Worm (Caenorhabditis elegans): ENCODE measurements around the gene ZC373.3.

ZC373.3 gene

DNA sequence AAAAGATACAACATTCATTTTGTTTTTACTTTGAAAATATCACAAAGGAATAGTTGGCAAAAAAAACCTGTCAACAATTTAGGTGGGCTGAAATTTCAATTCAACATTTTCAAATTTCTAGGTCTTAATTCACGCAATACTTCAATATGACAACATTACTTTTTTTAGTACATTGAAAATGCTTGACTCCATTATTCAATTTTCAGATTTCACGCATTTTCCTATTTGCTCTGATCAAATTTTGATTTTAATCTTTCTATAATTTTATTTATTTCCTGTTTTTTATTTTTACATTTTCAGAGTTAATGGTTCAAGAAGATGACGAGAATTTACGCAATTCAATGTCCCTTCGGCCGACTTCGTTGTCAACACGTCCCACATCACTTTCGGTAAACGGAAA, 32.8 kb upstream of the ZC373.3 start, which contains the start of gene mkk-4:
TSS of gene mkk-4 (plus strand) at position 301 of the 400 bp plus-strand sequence.
- TF ChIP-seq alr-1 (tag; optimal IDR thresholded peaks at IDR 0.05) (no peak), ZK546.5 (tag; optimal IDR thresholded peaks at IDR 0.05) (no peak), nhr-25 (tag; optimal IDR thresholded peaks at IDR 0.05) (no peak), egl-27 (tag; optimal IDR thresholded peaks at IDR 0.05) (no peak), nhr-21 (tag; optimal IDR thresholded peaks at IDR 0.05) (no peak)

DNA sequence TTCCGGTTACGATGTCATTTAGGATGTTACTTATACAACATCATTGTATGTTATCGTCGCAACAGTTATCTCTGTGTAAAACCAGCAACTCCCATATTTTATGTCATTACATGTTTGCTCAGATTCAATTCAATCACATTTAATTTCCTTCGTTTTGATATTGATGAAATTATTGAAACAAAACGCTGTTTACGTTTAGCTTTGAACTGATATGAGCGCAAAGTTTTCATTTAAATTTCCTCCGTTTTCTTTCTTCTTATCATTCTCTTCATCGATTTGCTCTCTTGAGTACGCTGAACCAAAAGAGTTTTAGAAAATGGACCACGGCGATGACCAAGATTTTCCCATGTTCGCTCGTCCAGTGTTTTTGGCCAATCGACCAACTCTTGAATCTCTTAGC, 29.5 kb upstream of the ZC373.3 start, which contains the start of gene sek-6:
TSS of gene sek-6 (plus strand) at position 315 of the 400 bp plus-strand sequence.
- TF ChIP-seq nhr-21 (tag; optimal IDR thresholded peaks at IDR 0.05): no peak
- TF ChIP-seq fos-1 (tag; optimal IDR thresholded peaks at IDR 0.05): peak; percentile 8

DNA sequence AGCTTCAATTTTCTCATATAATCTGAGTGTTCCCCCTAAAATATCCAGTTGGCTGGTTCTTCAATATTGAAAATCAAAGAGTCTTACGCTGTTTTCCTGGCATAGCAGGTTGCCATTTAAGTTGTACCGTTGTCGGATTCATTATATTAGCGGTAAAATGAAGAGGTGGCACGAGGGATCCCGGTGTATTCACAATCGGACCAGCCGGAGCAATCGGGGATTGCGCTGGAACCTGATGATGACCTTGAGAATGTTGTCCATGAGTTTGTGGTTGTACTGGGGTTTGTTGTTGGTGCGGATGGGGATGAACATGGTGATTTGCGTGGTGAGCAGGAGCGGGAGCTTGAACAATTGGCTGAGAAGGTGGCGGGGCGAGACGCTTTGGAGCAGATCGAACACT, 15.9 kb upstream of the ZC373.3 start:
- TF ChIP-seq alr-1 (tag; optimal IDR thresholded peaks at IDR 0.05): no peak
- no peak for TF ChIP-seq nhr-129 (tag; optimal IDR thresholded peaks at IDR 0.05)
- TF ChIP-seq lin-13 (GFP tag; optimal IDR thresholded peaks at IDR 0.05): no peak
- no peak for TF ChIP-seq nhr-21 (tag; optimal IDR thresholded peaks at IDR 0.05)
- TF ChIP-seq F13H6.1 (tag; optimal IDR thresholded peaks at IDR 0.05): no peak
- TF ChIP-seq elt-1 (tag; optimal IDR thresholded peaks at IDR 0.05): no peak
- TF ChIP-seq snpc-4 (tag; optimal IDR thresholded peaks at IDR 0.05): no peak
- TF ChIP-seq nhr-6 (tag; optimal IDR thresholded peaks at IDR 0.05): no peak
- no peak for TF ChIP-seq R02D3.7 (tag; optimal IDR thresholded peaks at IDR 0.05)
- no peak for TF ChIP-seq nhr-237 (tag; optimal IDR thresholded peaks at IDR 0.05)
- TF ChIP-seq crh-2 (tag; optimal IDR thresholded peaks at IDR 0.05): no peak
- no peak for TF ChIP-seq ama-1 (optimal IDR thresholded peaks at IDR 0.05)
- TF ChIP-seq mab-5 (tag; optimal IDR thresholded peaks at IDR 0.05): no peak
- TF ChIP-seq Y55F3AM.14 (GFP tag; optimal IDR thresholded peaks at IDR 0.05): no peak
- TF ChIP-seq dmd-4 (tag; optimal IDR thresholded peaks at IDR 0.05): no peak
- TF ChIP-seq nhr-12 (tag; optimal IDR thresholded peaks at IDR 0.05): no peak
- TF ChIP-seq lin-39 (tag; optimal IDR thresholded peaks at IDR 0.05): no peak

DNA sequence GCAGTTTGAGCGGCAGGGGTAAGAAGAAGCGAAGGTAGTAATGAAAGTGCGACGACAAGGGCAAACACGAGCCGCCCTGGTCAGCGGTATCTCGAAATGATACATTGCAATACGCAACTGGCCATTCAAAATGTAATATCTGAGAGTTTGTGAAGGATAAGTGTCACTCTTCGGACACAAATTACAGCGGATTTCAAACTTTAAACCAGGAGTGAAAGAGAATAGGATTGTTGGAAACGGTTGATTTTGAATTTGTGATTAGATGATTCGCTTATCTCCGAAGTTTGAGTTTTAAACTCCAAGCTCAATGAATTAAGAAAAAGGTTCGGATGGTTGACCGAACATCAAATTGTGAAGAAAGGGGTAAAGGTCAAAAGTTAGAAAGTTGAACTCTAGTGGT, 13.0 kb upstream of the ZC373.3 start, which contains the start of gene ZC374.2:
TSS of gene ZC374.2 (minus strand) at position 101 of the 400 bp plus-strand sequence.
- TF ChIP-seq ztf-4 (tag; optimal IDR thresholded peaks at IDR 0.05) (no peak), nhr-237 (tag; optimal IDR thresholded peaks at IDR 0.05) (no peak), unc-55 (GFP tag; optimal IDR thresholded peaks at IDR 0.05) (no peak), sma-3 (GFP tag; optimal IDR thresholded peaks at IDR 0.05) (no peak), dmd-4 (tag; optimal IDR thresholded peaks at IDR 0.05) (no peak), alr-1 (tag; optimal IDR thresholded peaks at IDR 0.05) (no peak), fos-1 (tag; optimal IDR thresholded peaks at IDR 0.05) (no peak), crh-2 (tag; optimal IDR thresholded peaks at IDR 0.05) (no peak), nhr-6 (tag; optimal IDR thresholded peaks at IDR 0.05) (no peak), nhr-23 (tag; optimal IDR thresholded peaks at IDR 0.05) (no peak), zag-1 (tag; optimal IDR thresholded peaks at IDR 0.05) (no peak), elt-3 (tag; optimal IDR thresholded peaks at IDR 0.05) (no peak), ama-1 (optimal IDR thresholded peaks at IDR 0.05) (no peak), mdl-1 (tag; optimal IDR thresholded peaks at IDR 0.05) (no peak), lin-13 (GFP tag; optimal IDR thresholded peaks at IDR 0.05) (no peak), nhr-129 (tag; optimal IDR thresholded peaks at IDR 0.05) (no peak), nhr-12 (tag; optimal IDR thresholded peaks at IDR 0.05) (no peak), ztf-11 (tag; optimal IDR thresholded peaks at IDR 0.05) (no peak), unc-62 (GFP tag; optimal IDR thresholded peaks at IDR 0.05) (no peak), Y55F3AM.14 (GFP tag; optimal IDR thresholded peaks at IDR 0.05) (no peak)

DNA sequence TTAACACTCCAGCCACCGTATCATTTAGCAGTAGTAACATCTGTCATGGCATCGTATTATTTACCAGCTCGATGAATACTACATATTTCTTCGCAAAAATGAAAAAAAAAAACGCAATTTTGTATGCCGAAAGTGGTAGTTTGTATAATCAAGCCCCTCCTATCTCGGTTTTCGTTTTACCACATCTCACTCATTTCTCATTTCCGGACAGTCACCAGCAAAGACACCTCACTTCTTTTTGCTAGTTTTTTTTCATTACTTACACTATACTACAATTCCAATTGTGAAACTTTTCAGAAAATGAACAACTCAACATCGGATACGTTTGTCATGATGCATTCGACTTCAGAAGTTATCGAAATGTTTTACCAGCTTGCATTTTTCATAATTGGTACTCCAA, 11.2 kb upstream of the ZC373.3 start, which contains the start of gene gnrr-3:
TSS of gene gnrr-3 (plus strand) at position 301 of the 400 bp plus-strand sequence.
- no peak for TF ChIP-seq gmeb-1 (tag; optimal IDR thresholded peaks at IDR 0.05)
- no peak for TF ChIP-seq mdl-1 (tag; optimal IDR thresholded peaks at IDR 0.05)
- no peak for TF ChIP-seq elt-1 (tag; optimal IDR thresholded peaks at IDR 0.05)
- TF ChIP-seq skn-1 (tag; optimal IDR thresholded peaks at IDR 0.05): no peak
- TF ChIP-seq sma-9 (GFP tag; optimal IDR thresholded peaks at IDR 0.05): no peak
- TF ChIP-seq sma-9 (tag; optimal IDR thresholded peaks at IDR 0.05): no peak
- TF ChIP-seq lin-11 (tag; optimal IDR thresholded peaks at IDR 0.05): no peak
- no peak for TF ChIP-seq nhr-77 (tag; optimal IDR thresholded peaks at IDR 0.05)
- no peak for TF ChIP-seq egl-27 (tag; optimal IDR thresholded peaks at IDR 0.05)
- no peak for TF ChIP-seq elt-3 (tag; optimal IDR thresholded peaks at IDR 0.05)
- TF ChIP-seq peb-1 (tag; optimal IDR thresholded peaks at IDR 0.05): no peak
- TF ChIP-seq ceh-82 (tag; optimal IDR thresholded peaks at IDR 0.05): no peak
- no peak for TF ChIP-seq nhr-129 (tag; optimal IDR thresholded peaks at IDR 0.05)
- no peak for TF ChIP-seq Y55F3AM.14 (GFP tag; optimal IDR thresholded peaks at IDR 0.05)
- no peak for TF ChIP-seq unc-55 (GFP tag; optimal IDR thresholded peaks at IDR 0.05)
- no peak for TF ChIP-seq sem-4 (tag; optimal IDR thresholded peaks at IDR 0.05)
- TF ChIP-seq ztf-11 (tag; optimal IDR thresholded peaks at IDR 0.05): no peak
- no peak for TF ChIP-seq nhr-21 (tag; optimal IDR thresholded peaks at IDR 0.05)
- TF ChIP-seq crh-2 (tag; optimal IDR thresholded peaks at IDR 0.05): no peak
- TF ChIP-seq lsy-2 (tag; optimal IDR thresholded peaks at IDR 0.05): no peak

Data from whole organism, L2 larva.